Worm (Caenorhabditis elegans) whole organism, mixed stage, embryonic: ENCODE data around the gene B0507.3.

Experiments used
- M03D4.4 ChIP-seq: sonication (generic microtip); optimal IDR thresholded peaks from 2 replicates; lab custom pipeline; 2017; ENCODE audit warnings: mild to moderate bottlenecking, missing genetic modification characterization, missing compliant biosample characterization
- bed-3 ChIP-seq: fragments of 200-800 bp; sonication (Bioruptor generic); optimal IDR thresholded peaks from 3 replicates; lab custom pipeline; 2018; ENCODE audit warnings: mild to moderate bottlenecking, missing genetic modification characterization, moderate library complexity, missing compliant biosample characterization
- blmp-1 ChIP-seq: fragments of 150-350 bp; optimal IDR thresholded peaks from 2 replicates; lab custom pipeline; 2014; ENCODE audit warnings: missing biosample characterization, missing genetic modification characterization
- ceh-39 ChIP-seq: fragments of 150-350 bp; optimal IDR thresholded peaks from 2 replicates; lab custom pipeline; 2014; ENCODE audit warnings: missing biosample characterization, missing genetic modification characterization
- ceh-43 ChIP-seq: fragments of 200-800 bp; sonication (Bioruptor generic); optimal IDR thresholded peaks from 2 replicates; lab custom pipeline; 2018; ENCODE audit warnings: mild to moderate bottlenecking, missing genetic modification characterization, moderate library complexity, missing compliant biosample characterization
- ceh-83 ChIP-seq: fragments of 200-800 bp; sonication (Bioruptor generic); optimal IDR thresholded peaks from 2 replicates; lab custom pipeline; 2018; ENCODE audit warnings: mild to moderate bottlenecking, missing genetic modification characterization, missing compliant biosample characterization
- ces-1 ChIP-seq: fragments of 150-350 bp; optimal IDR thresholded peaks from 2 replicates; lab custom pipeline; 2014; ENCODE audit warnings: missing biosample characterization, missing genetic modification reagents, missing genetic modification characterization
- cnd-1 ChIP-seq: fragments of 200-800 bp; sonication (Bioruptor generic); optimal IDR thresholded peaks from 2 replicates; lab custom pipeline; 2018; ENCODE audit warnings: mild to moderate bottlenecking, missing genetic modification characterization, missing compliant biosample characterization
- drap-1 ChIP-seq: fragments of 200-800 bp; sonication (Bioruptor generic); optimal IDR thresholded peaks from 3 replicates; lab custom pipeline; 2018; ENCODE audit warnings: mild to moderate bottlenecking, missing genetic modification characterization, missing compliant biosample characterization
- elt-1 ChIP-seq: sonication (generic microtip); optimal IDR thresholded peaks from 2 replicates; lab custom pipeline; 2017; ENCODE audit warnings: missing genetic modification characterization, mild to moderate bottlenecking, missing compliant biosample characterization, antibody characterized with exemption, moderate library complexity, borderline replicate concordance; ENCODE audit not compliant: insufficient read depth
- elt-3 ChIP-seq: fragments of 150-350 bp; optimal IDR thresholded peaks from 2 replicates; lab custom pipeline; 2014; ENCODE audit warnings: missing biosample characterization, missing genetic modification characterization
- flh-1 ChIP-seq: fragments of 200-800 bp; sonication (Bioruptor generic); optimal IDR thresholded peaks from 2 replicates; lab custom pipeline; 2018; ENCODE audit warnings: mild to moderate bottlenecking, missing genetic modification characterization, moderate library complexity, missing compliant biosample characterization
- ham-2 ChIP-seq: fragments of 200-800 bp; sonication (Bioruptor generic); optimal IDR thresholded peaks from 2 replicates; lab custom pipeline; 2018; ENCODE audit warnings: mild to moderate bottlenecking, missing genetic modification characterization, missing compliant biosample characterization
- hlh-1 ChIP-seq: fragments of 150-350 bp; optimal IDR thresholded peaks from 2 replicates; lab custom pipeline; 2014; ENCODE audit warnings: missing biosample characterization, missing genetic modification reagents, missing genetic modification characterization
- lin-13 ChIP-seq: fragments of 150-350 bp; optimal IDR thresholded peaks from 2 replicates; lab custom pipeline; 2014; ENCODE audit warnings: missing biosample characterization, missing genetic modification characterization
- lin-32 ChIP-seq: fragments of 200-800 bp; sonication (Bioruptor generic); optimal IDR thresholded peaks from 2 replicates; lab custom pipeline; 2018; ENCODE audit warnings: mild to moderate bottlenecking, missing genetic modification characterization, missing compliant biosample characterization
- lsy-2 ChIP-seq: fragments of 150-350 bp; optimal IDR thresholded peaks from 2 replicates; lab custom pipeline; 2014; ENCODE audit warnings: missing biosample characterization, missing genetic modification characterization
- mab-5 ChIP-seq: fragments of 150-350 bp; optimal IDR thresholded peaks from 2 replicates; lab custom pipeline; 2014; ENCODE audit warnings: missing biosample characterization, missing genetic modification characterization
- mep-1 ChIP-seq: fragments of 150-350 bp; optimal IDR thresholded peaks from 2 replicates; lab custom pipeline; 2017; ENCODE audit warnings: missing biosample characterization, missing genetic modification reagents, missing genetic modification characterization, inconsistent platforms
- mls-2 ChIP-seq: sonication (generic microtip); optimal IDR thresholded peaks from 2 replicates; lab custom pipeline; 2016; ENCODE audit warnings: mild to moderate bottlenecking, missing genetic modification characterization, moderate library complexity, missing compliant biosample characterization
- nhr-12 ChIP-seq: fragments of 150-350 bp; optimal IDR thresholded peaks from 2 replicates; lab custom pipeline; 2014; ENCODE audit warnings: missing biosample characterization, missing genetic modification characterization
- nhr-237 ChIP-seq: fragments of 150-350 bp; optimal IDR thresholded peaks from 2 replicates; lab custom pipeline; 2014; ENCODE audit warnings: missing biosample characterization, missing genetic modification characterization
- nhr-28 ChIP-seq: fragments of 150-350 bp; optimal IDR thresholded peaks from 2 replicates; lab custom pipeline; 2014; ENCODE audit warnings: missing biosample characterization, missing genetic modification characterization
- nhr-76 ChIP-seq: sonication (generic microtip); optimal IDR thresholded peaks from 2 replicates; lab custom pipeline; 2017; ENCODE audit warnings: missing biosample characterization, missing genetic modification characterization
- pha-4 ChIP-seq: fragments of 150-350 bp; optimal IDR thresholded peaks from 2 replicates; lab custom pipeline; 2018; ENCODE audit warnings: missing biosample characterization, missing genetic modification reagents, missing genetic modification characterization
- sem-2 ChIP-seq: fragments of 200-800 bp; sonication (Bioruptor generic); optimal IDR thresholded peaks from 2 replicates; lab custom pipeline; 2018; ENCODE audit warnings: mild to moderate bottlenecking, missing genetic modification characterization, missing compliant biosample characterization
- snpc-4 ChIP-seq: fragments of 150-350 bp; optimal IDR thresholded peaks from 2 replicates; lab custom pipeline; 2014; ENCODE audit warnings: missing biosample characterization, missing genetic modification characterization
- sptf-1 ChIP-seq: sonication (generic microtip); optimal IDR thresholded peaks from 2 replicates; lab custom pipeline; 2017; ENCODE audit warnings: mild to moderate bottlenecking, missing genetic modification characterization, moderate library complexity, missing compliant biosample characterization
- tbx-8 ChIP-seq: fragments of 200-800 bp; sonication (Bioruptor generic); optimal IDR thresholded peaks from 2 replicates; lab custom pipeline; 2018; ENCODE audit warnings: mild to moderate bottlenecking, missing genetic modification characterization, moderate library complexity, missing compliant biosample characterization
- unc-120 ChIP-seq: sonication (generic microtip); optimal IDR thresholded peaks from 2 replicates; lab custom pipeline; 2017; ENCODE audit warnings: missing genetic modification characterization, missing compliant biosample characterization; ENCODE audit not compliant: poor library complexity, severe bottlenecking
- unc-39 ChIP-seq: fragments of 150-350 bp; optimal IDR thresholded peaks from 2 replicates; lab custom pipeline; 2014; ENCODE audit warnings: missing biosample characterization, missing genetic modification characterization
- unc-62 ChIP-seq: fragments of 150-350 bp; optimal IDR thresholded peaks from 2 replicates; lab custom pipeline; 2014; ENCODE audit warnings: missing biosample characterization, missing genetic modification reagents, missing genetic modification characterization
- zip-8 ChIP-seq: fragments of 150-350 bp; optimal IDR thresholded peaks from 2 replicates; lab custom pipeline; 2014; ENCODE audit warnings: missing biosample characterization, missing genetic modification characterization
- ztf-11 ChIP-seq: fragments of 150-350 bp; optimal IDR thresholded peaks from 2 replicates; lab custom pipeline; 2014; ENCODE audit warnings: missing biosample characterization, missing genetic modification characterization

B0507.3 gene

ce11 chrV:8760416-8760815, 8.3 kb upstream of the B0507.3 start, which contains the start of gene ddn-1:
Gene ddn-1 (minus strand): TSS chrV:8760516.
- TF ChIP-seq flh-1 (GFP tag; lab: Kevin White, UChicago) (no peak), ceh-43 (GFP tag; lab: Kevin White, UChicago) (no peak), blmp-1 (tag; lab: Kevin White, UChicago) (no peak), ztf-11 (no peak), nhr-28 (no peak), mep-1 (tag; lab: Kevin White, UChicago) (no peak), lin-13 (tag; lab: Kevin White, UChicago) (no peak), nhr-76 (tag; lab: Kevin White, UChicago) (no peak), ham-2 (GFP tag; lab: Kevin White, UChicago) (no peak), pha-4 (tag; lab: Kevin White, UChicago) (no peak), snpc-4 (tag; lab: Kevin White, UChicago) (no peak), nhr-12 (tag; lab: Kevin White, UChicago) (no peak), elt-1 (no peak), drap-1 (GFP tag; lab: Kevin White, UChicago) (no peak), elt-3 (tag; lab: Kevin White, UChicago) (no peak), unc-39 (no peak), M03D4.4 (tag; lab: Kevin White, UChicago) (no peak), tbx-8 (GFP tag; lab: Kevin White, UChicago) (no peak), bed-3 (no peak)

- no peak for TF ChIP-seq lin-13 (tag; lab: Kevin White, UChicago)
- no peak for TF ChIP-seq ceh-43 (GFP tag; lab: Kevin White, UChicago)
- no peak for TF ChIP-seq bed-3
- TF ChIP-seq zip-8: no peak
- no peak for TF ChIP-seq mls-2 (tag; lab: Kevin White, UChicago)
- TF ChIP-seq flh-1 (GFP tag; lab: Kevin White, UChicago): no peak
- no peak for TF ChIP-seq nhr-28
- no peak for TF ChIP-seq snpc-4 (tag; lab: Kevin White, UChicago)
- no peak for TF ChIP-seq unc-120
- no peak for TF ChIP-seq sem-2 (GFP tag; lab: Kevin White, UChicago)
- no peak for TF ChIP-seq lin-32
- no peak for TF ChIP-seq ham-2 (GFP tag; lab: Kevin White, UChicago)
- TF ChIP-seq mab-5 (tag; lab: Kevin White, UChicago): no peak
- no peak for TF ChIP-seq unc-62 (GFP tag; lab: Kevin White, UChicago)
- no peak for TF ChIP-seq mep-1 (tag; lab: Kevin White, UChicago)
- TF ChIP-seq sptf-1 (tag; lab: Kevin White, UChicago): no peak
Measured at ce11 chrV:8762861-8763260, 5.8 kb upstream of the B0507.3 start, which contains the start of gene B0507.8. Gene B0507.8 (minus strand): TSS chrV:8762961.

- no peak for TF ChIP-seq zip-8
- no peak for TF ChIP-seq ztf-11
- TF ChIP-seq mep-1 (tag; lab: Kevin White, UChicago): no peak
- no peak for TF ChIP-seq ceh-39 (tag; lab: Kevin White, UChicago)
- TF ChIP-seq unc-39: no peak
- no peak for TF ChIP-seq ceh-43 (GFP tag; lab: Kevin White, UChicago)
- TF ChIP-seq elt-3 (tag; lab: Kevin White, UChicago): no peak
- no peak for TF ChIP-seq drap-1 (GFP tag; lab: Kevin White, UChicago)
- TF ChIP-seq nhr-28: no peak
- no peak for TF ChIP-seq nhr-76 (tag; lab: Kevin White, UChicago)
- TF ChIP-seq cnd-1 (tag; lab: Kevin White, UChicago): no peak
- TF ChIP-seq M03D4.4 (tag; lab: Kevin White, UChicago): no peak
- TF ChIP-seq lin-32: no peak
- TF ChIP-seq lsy-2: no peak
- no peak for TF ChIP-seq mab-5 (tag; lab: Kevin White, UChicago)
- TF ChIP-seq nhr-12 (tag; lab: Kevin White, UChicago): no peak
- no peak for TF ChIP-seq elt-1
- TF ChIP-seq unc-120: no peak
- no peak for TF ChIP-seq ces-1
- TF ChIP-seq tbx-8 (GFP tag; lab: Kevin White, UChicago): no peak
Measured at ce11 chrV:8765938-8766337, 2.8 kb upstream of the B0507.3 start, which contains the start of gene B0507.9. Gene B0507.9 (minus strand): TSS chrV:8766038.

ce11 chrV:8767041-8767440, 1.7 kb upstream of the B0507.3 start:
- TF ChIP-seq elt-3 (tag; lab: Kevin White, UChicago) (no peak), cnd-1 (tag; lab: Kevin White, UChicago) (no peak), mls-2 (tag; lab: Kevin White, UChicago) (no peak), ham-2 (GFP tag; lab: Kevin White, UChicago) (no peak), ceh-83 (no peak), zip-8 (no peak), ztf-11 (no peak), ceh-43 (GFP tag; lab: Kevin White, UChicago) (no peak), hlh-1 (no peak), sptf-1 (tag; lab: Kevin White, UChicago) (no peak), nhr-237 (tag; lab: Kevin White, UChicago) (no peak), elt-1 (no peak)
